Fruit fly (Drosophila melanogaster): ENCODE results near the gene RhoGAP93B.

RhoGAP93B gene

dm6 chr3R:21111964-21112740 lies 14.5 kb upstream of the RhoGAP93B start:
- no peak for TF ChIP-seq CTCF (optimal IDR thresholded peaks at IDR 0.05)
- no peak for TF ChIP-seq CG8478 (optimal IDR thresholded peaks at IDR 0.05)

dm6 chr3R:21111046-21111480 lies 13.4 kb upstream of the RhoGAP93B start, which contains the start of gene Rab11:
Gene Rab11 (plus strand): TSS chr3R:21111408.
- TF ChIP-seq CG8478 (optimal IDR thresholded peaks at IDR 0.05) (no peak), CTCF (optimal IDR thresholded peaks at IDR 0.05) (no peak)

- TF ChIP-seq CTCF (optimal IDR thresholded peaks at IDR 0.05) (no peak), CG8478 (optimal IDR thresholded peaks at IDR 0.05) (no peak)
These were observed 12.1 kb upstream of the RhoGAP93B start for dm6 chr3R:21109712-21110111.

dm6 chr3R:21107907-21108591 lies 10.4 kb upstream of the RhoGAP93B start, which contains the start of the genes Sec15 and rtet:
Gene Sec15 (minus strand): TSS chr3R:21107972.
Gene rtet (plus strand): TSS chr3R:21108446.
- no peak for TF ChIP-seq CTCF (optimal IDR thresholded peaks at IDR 0.05)
- no peak for TF ChIP-seq CG8478 (optimal IDR thresholded peaks at IDR 0.05)

dm6 chr3R:21102477-21102876 lies 4.8 kb upstream of the RhoGAP93B start:
- TF ChIP-seq CG8478 (optimal IDR thresholded peaks at IDR 0.05), result no peak
- no peak for TF ChIP-seq CTCF (optimal IDR thresholded peaks at IDR 0.05)

- TF ChIP-seq CG8478 (optimal IDR thresholded peaks at IDR 0.05), result no peak
These were observed 4.0 kb upstream of the RhoGAP93B start, which contains the start of the genes CG7044 and Tbc1d22 for dm6 chr3R:21101453-21102214. Gene CG7044 (minus strand): TSS chr3R:21101718. Gene Tbc1d22 (plus strand): TSS chr3R:21102199.

dm6 chr3R:21097160-21097559 lies 467 bp downstream of the RhoGAP93B start:
- TF ChIP-seq CTCF (optimal IDR thresholded peaks at IDR 0.05) (no peak), CG8478 (optimal IDR thresholded peaks at IDR 0.05) (no peak)

dm6 chr3R:21096532-21097143 lies 989 bp downstream of the RhoGAP93B start:
- TF ChIP-seq CTCF (optimal IDR thresholded peaks at IDR 0.05), result no peak
- TF ChIP-seq CG8478 (optimal IDR thresholded peaks at IDR 0.05), result no peak

- TF ChIP-seq CTCF (optimal IDR thresholded peaks at IDR 0.05) (no peak), CG8478 (optimal IDR thresholded peaks at IDR 0.05) (no peak)
These were observed 3.3 kb downstream of the RhoGAP93B start for dm6 chr3R:21094292-21094691.

dm6 chr3R:21092829-21093228 lies 4.8 kb downstream of the RhoGAP93B start:
- no peak for TF ChIP-seq CTCF (optimal IDR thresholded peaks at IDR 0.05)
- TF ChIP-seq CG8478 (optimal IDR thresholded peaks at IDR 0.05), result no peak

- TF ChIP-seq CTCF (optimal IDR thresholded peaks at IDR 0.05) (no peak), CG8478 (optimal IDR thresholded peaks at IDR 0.05) (no peak)
These were observed 5.6 kb downstream of the RhoGAP93B start for dm6 chr3R:21092036-21092435.

- no peak for TF ChIP-seq CTCF (optimal IDR thresholded peaks at IDR 0.05)
- TF ChIP-seq CG8478 (optimal IDR thresholded peaks at IDR 0.05), result no peak
These were observed 6.1 kb downstream of the RhoGAP93B start for dm6 chr3R:21091500-21091899.

dm6 chr3R:21090230-21091021 lies 7.2 kb downstream of the RhoGAP93B start:
- no peak for TF ChIP-seq CG8478 (optimal IDR thresholded peaks at IDR 0.05)
- no peak for TF ChIP-seq CTCF (optimal IDR thresholded peaks at IDR 0.05)

- TF ChIP-seq CG8478 (optimal IDR thresholded peaks at IDR 0.05) (no peak), CTCF (optimal IDR thresholded peaks at IDR 0.05) (no peak)
These were observed 8.2 kb downstream of the RhoGAP93B start for dm6 chr3R:21089416-21089815.

Data from S2 (cell line).